Worm (Caenorhabditis elegans) whole organism, early embryonic: ENCODE results near the gene hst-3.2.

Experiments used
- B0310.2 ChIP-seq: sonication (generic microtip); optimal IDR thresholded peaks from 2 replicates; lab custom pipeline; 2016; ENCODE audit warnings: mild to moderate bottlenecking, missing genetic modification characterization, missing compliant biosample characterization
- F13C5.2 ChIP-seq: sonication (generic microtip); optimal IDR thresholded peaks from 2 replicates; lab custom pipeline; 2017; ENCODE audit warnings: mild to moderate bottlenecking, missing genetic modification characterization, inconsistent platforms, missing compliant biosample characterization
- aly-1 ChIP-seq: sonication (generic microtip); optimal IDR thresholded peaks from 2 replicates; lab custom pipeline; 2016; ENCODE audit warnings: missing genetic modification characterization, missing compliant biosample characterization
- ama-1 ChIP-seq: fragments of 150-350 bp; optimal IDR thresholded peaks from 2 replicates; lab custom pipeline; 2014
- ceh-13 ChIP-seq: fragments of 200-800 bp; sonication (Bioruptor generic); optimal IDR thresholded peaks from 2 replicates; lab custom pipeline; 2018; ENCODE audit warnings: mild to moderate bottlenecking, missing genetic modification characterization, missing compliant biosample characterization
- ceh-36 ChIP-seq: sonication (generic microtip); optimal IDR thresholded peaks from 2 replicates; lab custom pipeline; 2016; ENCODE audit warnings: missing genetic modification characterization, inconsistent platforms, missing compliant biosample characterization
- ets-7 ChIP-seq: sonication (generic microtip); optimal IDR thresholded peaks from 2 replicates; lab custom pipeline; 2016; ENCODE audit warnings: missing genotype, missing genetic modification characterization, missing compliant biosample characterization
- flt-1 ChIP-seq: fragments of 200-800 bp; sonication (Bioruptor generic); IDR thresholded peaks from 2 replicates; pipeline ENCODE4 v1.3.6; 2022; ENCODE audit warnings: missing genetic modification characterization, missing compliant biosample characterization
- hmbx-1 ChIP-seq: sonication (generic microtip); optimal IDR thresholded peaks from 2 replicates; lab custom pipeline; 2016; ENCODE audit warnings: mild to moderate bottlenecking, missing genetic modification characterization, missing compliant biosample characterization
- hmg-4 ChIP-seq: fragments of 200-800 bp; sonication (Bioruptor generic); optimal IDR thresholded peaks from 2 replicates; lab custom pipeline; 2018; ENCODE audit warnings: mild to moderate bottlenecking, missing genetic modification characterization, missing compliant biosample characterization
- hnd-1 ChIP-seq: sonication (generic microtip); optimal IDR thresholded peaks from 2 replicates; lab custom pipeline; 2016; ENCODE audit warnings: missing genetic modification characterization, missing compliant biosample characterization
- pes-1 ChIP-seq: fragments of 200-800 bp; sonication (Bioruptor generic); IDR thresholded peaks from 2 replicates; pipeline ENCODE4 v1.3.6; 2022; ENCODE audit warnings: missing genetic modification reagents, missing genetic modification characterization, missing compliant biosample characterization
- scrt-1 ChIP-seq: fragments of 200-800 bp; sonication (Bioruptor generic); IDR thresholded peaks from 2 replicates; pipeline ENCODE4 v1.3.6; 2022; ENCODE audit warnings: missing genetic modification characterization, missing compliant biosample characterization
- sea-1 ChIP-seq: fragments of 200-800 bp; sonication (Bioruptor generic); conservative IDR thresholded peaks from 2 replicates; pipeline ENCODE4 v1.3.6; 2022; ENCODE audit warnings: missing genetic modification characterization, missing compliant biosample characterization
- tbx-11 ChIP-seq: fragments of 200-800 bp; sonication (Bioruptor generic); IDR thresholded peaks from 2 replicates; pipeline ENCODE4 v1.3.6; 2022; ENCODE audit warnings: missing genetic modification characterization, missing compliant biosample characterization
- tbx-37 ChIP-seq: fragments of 200-800 bp; sonication (Bioruptor generic); conservative IDR thresholded peaks from 2 replicates; pipeline ENCODE4 v1.3.6; 2022; ENCODE audit warnings: missing genetic modification reagents, missing genetic modification characterization, missing compliant biosample characterization
- tra-4 ChIP-seq: sonication (generic microtip); optimal IDR thresholded peaks from 2 replicates; lab custom pipeline; 2017; ENCODE audit warnings: missing genetic modification characterization, missing compliant biosample characterization

Gene hst-3.2

DNA sequence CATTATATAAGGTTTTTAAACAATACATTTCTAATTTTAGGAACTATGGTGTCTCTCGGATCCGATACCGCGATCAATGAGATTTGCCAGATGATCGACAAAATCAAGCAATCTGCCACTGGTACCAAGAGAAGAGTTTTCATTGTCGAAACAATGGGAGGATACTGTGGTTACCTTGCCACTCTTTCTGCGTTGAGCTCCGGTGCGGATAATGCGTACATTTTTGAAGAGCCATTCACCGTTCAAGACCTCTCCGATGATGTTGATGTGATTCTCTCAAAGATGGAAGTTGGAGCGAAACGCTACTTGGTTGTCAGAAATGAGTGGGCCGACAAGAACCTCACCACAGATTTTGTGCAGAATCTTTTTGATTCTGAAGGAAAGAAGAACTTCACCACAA lies 19.8 kb upstream of the hst-3.2 start:
- TF ChIP-seq tbx-37 (GFP tag; lab: Robert Waterston, UW) (no peak), ets-7 (tag; lab: Kevin White, UChicago) (no peak), scrt-1 (GFP tag; lab: Robert Waterston, UW) (no peak), sea-1 (GFP tag; lab: Robert Waterston, UW) (no peak), hmbx-1 (tag; lab: Kevin White, UChicago) (no peak), B0310.2 (tag; lab: Kevin White, UChicago) (no peak), aly-1 (tag; lab: Kevin White, UChicago) (no peak), tbx-11 (GFP tag; lab: Robert Waterston, UW) (no peak), F13C5.2 (tag; lab: Kevin White, UChicago) (no peak), hnd-1 (tag; lab: Kevin White, UChicago) (no peak), tra-4 (tag; lab: Kevin White, UChicago) (no peak), ama-1 (lab: Kevin White, UChicago) (no peak), ceh-13 (GFP tag; lab: Kevin White, UChicago) (no peak)

DNA sequence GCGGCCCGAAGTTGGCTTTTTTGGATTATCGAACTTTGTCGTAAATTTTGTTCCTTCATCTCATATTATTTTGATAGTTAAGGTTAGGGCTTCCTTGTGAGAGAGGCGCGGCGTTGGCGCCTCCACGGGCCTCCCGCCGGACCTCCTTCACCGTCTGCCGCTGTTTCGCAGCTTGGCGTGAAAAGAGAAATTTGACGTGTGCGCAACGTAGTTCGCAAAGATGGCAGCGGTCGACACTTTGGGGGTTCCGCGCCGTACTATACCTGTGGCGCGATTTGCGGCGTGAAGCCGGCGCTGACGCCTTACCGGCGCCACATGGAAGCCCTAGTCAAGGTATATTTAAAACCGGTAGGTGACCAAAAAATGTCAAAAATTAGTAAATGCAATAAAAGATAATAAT lies 18.5 kb upstream of the hst-3.2 start:
- TF ChIP-seq B0310.2 (tag; lab: Kevin White, UChicago) (no peak), aly-1 (tag; lab: Kevin White, UChicago) (no peak), ets-7 (tag; lab: Kevin White, UChicago) (no peak), tbx-11 (GFP tag; lab: Robert Waterston, UW) (no peak), F13C5.2 (tag; lab: Kevin White, UChicago) (no peak), ama-1 (lab: Kevin White, UChicago) (no peak), hnd-1 (tag; lab: Kevin White, UChicago) (no peak), sea-1 (GFP tag; lab: Robert Waterston, UW) (no peak), ceh-36 (tag; lab: Kevin White, UChicago) (no peak), scrt-1 (GFP tag; lab: Robert Waterston, UW) (no peak), hmg-4 (GFP tag; lab: Kevin White, UChicago) (no peak), tbx-37 (GFP tag; lab: Robert Waterston, UW) (no peak), hmbx-1 (tag; lab: Kevin White, UChicago) (no peak), pes-1 (no peak), tra-4 (tag; lab: Kevin White, UChicago) (no peak), ceh-13 (GFP tag; lab: Kevin White, UChicago) (no peak), flt-1 (GFP tag; lab: Robert Waterston, UW) (no peak)

ce11 chrX:2940572-2940971 lies 16.8 kb upstream of the hst-3.2 start, which contains the start of gene pfk-1.1:
Gene pfk-1.1, plus strand, starts transcription at chrX:2940872.
- TF ChIP-seq tra-4 (tag; lab: Kevin White, UChicago) (no peak), hnd-1 (tag; lab: Kevin White, UChicago) (no peak), ceh-13 (GFP tag; lab: Kevin White, UChicago) (no peak), pes-1 (no peak), ama-1 (lab: Kevin White, UChicago) (no peak), ets-7 (tag; lab: Kevin White, UChicago) (no peak), scrt-1 (GFP tag; lab: Robert Waterston, UW) (no peak), ceh-36 (tag; lab: Kevin White, UChicago) (no peak), aly-1 (tag; lab: Kevin White, UChicago) (no peak), flt-1 (GFP tag; lab: Robert Waterston, UW) (no peak), hmbx-1 (tag; lab: Kevin White, UChicago) (no peak), sea-1 (GFP tag; lab: Robert Waterston, UW) (no peak), F13C5.2 (tag; lab: Kevin White, UChicago) (no peak), tbx-37 (GFP tag; lab: Robert Waterston, UW) (no peak), tbx-11 (GFP tag; lab: Robert Waterston, UW) (no peak), hmg-4 (GFP tag; lab: Kevin White, UChicago) (no peak), B0310.2 (tag; lab: Kevin White, UChicago) (no peak)

DNA sequence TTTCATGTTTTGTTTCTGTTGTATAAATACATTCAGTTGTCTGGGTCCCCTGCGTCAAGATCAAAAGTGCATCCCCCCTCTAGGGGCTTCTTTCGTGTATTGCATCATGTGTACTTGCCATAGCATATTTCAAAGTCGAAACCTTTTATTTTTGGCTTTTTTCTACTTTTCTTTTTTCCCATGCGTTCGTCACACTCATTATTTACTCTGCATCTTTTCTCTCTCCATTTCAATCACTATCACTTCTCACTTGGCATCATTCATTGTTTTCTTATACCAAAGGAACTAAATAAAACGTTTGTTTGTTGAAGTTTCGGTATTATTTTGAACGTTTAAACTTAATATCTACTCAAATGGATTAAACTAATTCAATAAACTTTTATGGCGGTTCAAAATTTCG lies 15.7 kb upstream of the hst-3.2 start:
- TF ChIP-seq aly-1 (tag; lab: Kevin White, UChicago) (no peak), hnd-1 (tag; lab: Kevin White, UChicago) (no peak), hmbx-1 (tag; lab: Kevin White, UChicago) (no peak), ets-7 (tag; lab: Kevin White, UChicago) (no peak), tbx-11 (GFP tag; lab: Robert Waterston, UW) (no peak), tra-4 (tag; lab: Kevin White, UChicago) (no peak), tbx-37 (GFP tag; lab: Robert Waterston, UW) (no peak), ceh-36 (tag; lab: Kevin White, UChicago) (no peak), scrt-1 (GFP tag; lab: Robert Waterston, UW) (no peak), ama-1 (lab: Kevin White, UChicago) (no peak), B0310.2 (tag; lab: Kevin White, UChicago) (no peak), flt-1 (GFP tag; lab: Robert Waterston, UW) (no peak), hmg-4 (GFP tag; lab: Kevin White, UChicago) (no peak)

- TF ChIP-seq ceh-13 (GFP tag; lab: Kevin White, UChicago) (no peak), tbx-11 (GFP tag; lab: Robert Waterston, UW) (no peak), hmg-4 (GFP tag; lab: Kevin White, UChicago) (no peak), hmbx-1 (tag; lab: Kevin White, UChicago) (no peak)
These were observed 15.3 kb upstream of the hst-3.2 start for ce11 chrX:2939085-2939484.

ce11 chrX:2933061-2933460 lies 9.3 kb upstream of the hst-3.2 start, which contains the start of gene fard-1:
Gene fard-1, plus strand, starts transcription at chrX:2933361.
- TF ChIP-seq ets-7 (tag; lab: Kevin White, UChicago) (no peak), flt-1 (GFP tag; lab: Robert Waterston, UW) (no peak), tbx-11 (GFP tag; lab: Robert Waterston, UW) (no peak), scrt-1 (GFP tag; lab: Robert Waterston, UW) (no peak), ceh-13 (GFP tag; lab: Kevin White, UChicago) (no peak), aly-1 (tag; lab: Kevin White, UChicago) (no peak), hmg-4 (GFP tag; lab: Kevin White, UChicago) (no peak), hmbx-1 (tag; lab: Kevin White, UChicago) (no peak), sea-1 (GFP tag; lab: Robert Waterston, UW) (no peak), hnd-1 (tag; lab: Kevin White, UChicago) (no peak), tbx-37 (GFP tag; lab: Robert Waterston, UW) (no peak)
